Fruit fly (Drosophila melanogaster) whole organism, embryonic: Measurements from ENCODE around the gene Ldsdh1.

Experiments
- B-H1 ChIP-seq: fragments of 200-800 bp; sonication (Bioruptor generic); IDR thresholded peaks from 3 replicates; pipeline ENCODE4 v1.3.6; 2022; ENCODE audit warnings: missing biosample characterization, missing genetic modification characterization
- Bteb2 ChIP-seq: fragments of 200-800 bp; sonication (Bioruptor generic); optimal IDR thresholded peaks from 2 replicates; lab custom pipeline; 2016; ENCODE audit warnings: missing biosample characterization, missing genetic modification characterization
- C15 ChIP-seq: fragments of 200-800 bp; sonication (Bioruptor generic); IDR thresholded peaks from 3 replicates; pipeline ENCODE4 v1.3.6; 2022; ENCODE audit warnings: missing biosample characterization, missing genetic modification characterization
- CG10543 ChIP-seq: fragments of 200-800 bp; sonication (Bioruptor generic); optimal IDR thresholded peaks from 3 replicates; lab custom pipeline; 2017; ENCODE audit warnings: missing biosample characterization, mild to moderate bottlenecking, missing genetic modification characterization, moderate library complexity
- CG10565 ChIP-seq: fragments of 200-800 bp; sonication (Bioruptor generic); optimal IDR thresholded peaks from 3 replicates; lab custom pipeline; 2016; ENCODE audit warnings: missing biosample characterization, mild to moderate bottlenecking, missing genetic modification characterization
- CG11247 ChIP-seq: fragments of 200-800 bp; sonication (Bioruptor generic); IDR thresholded peaks from 2 replicates; pipeline ENCODE4 v1.3.6; 2022; ENCODE audit warnings: missing biosample characterization, missing genetic modification characterization
- CG13123 ChIP-seq: fragments of 200-800 bp; sonication (Bioruptor generic); optimal IDR thresholded peaks from 2 replicates; lab custom pipeline; 2016; ENCODE audit warnings: missing biosample characterization, missing genetic modification characterization
- CG13287 ChIP-seq: fragments of 200-800 bp; sonication (Bioruptor generic); IDR thresholded peaks from 2 replicates; pipeline ENCODE4 v1.3.6; 2022; ENCODE audit warnings: missing biosample characterization, missing genetic modification characterization; ENCODE audit not compliant: partially characterized antibody
- CG1603 ChIP-seq: fragments of 200-800 bp; sonication (Bioruptor generic); optimal IDR thresholded peaks from 2 replicates; lab custom pipeline; 2019; ENCODE audit warnings: missing biosample characterization, mild to moderate bottlenecking, missing genetic modification characterization, moderate library complexity
- CG16779 ChIP-seq: fragments of 200-800 bp; sonication (Bioruptor generic); IDR thresholded peaks from 2 replicates; pipeline ENCODE4 v1.3.6; 2022; ENCODE audit warnings: missing biosample characterization, missing genetic modification characterization
- CG17829 ChIP-seq: fragments of 200-800 bp; optimal IDR thresholded peaks from 2 replicates; lab custom pipeline; 2019; ENCODE audit warnings: missing biosample characterization, mild to moderate bottlenecking, missing genetic modification characterization, moderate library complexity
- CG17912 ChIP-seq: fragments of 200-800 bp; sonication (Bioruptor generic); optimal IDR thresholded peaks from 2 replicates; lab custom pipeline; 2018; ENCODE audit warnings: missing biosample characterization, mild to moderate bottlenecking, missing genetic modification characterization
- CG1792 ChIP-seq: fragments of 200-800 bp; sonication (Bioruptor generic); optimal IDR thresholded peaks from 2 replicates; lab custom pipeline; 2016; ENCODE audit warnings: missing biosample characterization, missing genetic modification characterization
- CG2129 ChIP-seq: fragments of 200-800 bp; sonication (Bioruptor generic); IDR thresholded peaks from 2 replicates; pipeline ENCODE4 v1.3.6; 2022; ENCODE audit warnings: missing biosample characterization, missing genetic modification characterization; ENCODE audit not compliant: partially characterized antibody
- CG2875 ChIP-seq: fragments of 200-800 bp; sonication (Bioruptor generic); optimal IDR thresholded peaks from 2 replicates; lab custom pipeline; 2017; ENCODE audit warnings: missing biosample characterization, mild to moderate bottlenecking, missing genetic modification characterization, missing genetic modification reagents
- CG30020 ChIP-seq: fragments of 200-800 bp; optimal IDR thresholded peaks from 2 replicates; lab custom pipeline; 2019; ENCODE audit warnings: missing biosample characterization, mild to moderate bottlenecking, missing genetic modification characterization, moderate library complexity
- CG31365 ChIP-seq: fragments of 200-800 bp; sonication (Bioruptor generic); optimal IDR thresholded peaks from 2 replicates; lab custom pipeline; 2018; ENCODE audit warnings: missing biosample characterization, mild to moderate bottlenecking, missing genetic modification characterization
- CG33213 ChIP-seq: fragments of 200-800 bp; sonication (Bioruptor generic); optimal IDR thresholded peaks from 3 replicates; lab custom pipeline; 2016; ENCODE audit warnings: missing biosample characterization, missing genetic modification characterization
- CG34422 ChIP-seq: fragments of 200-800 bp; sonication (Bioruptor generic); IDR thresholded peaks from 3 replicates; pipeline ENCODE4 v1.3.6; 2022; ENCODE audit warnings: missing biosample characterization, missing genetic modification characterization
- CG4820 ChIP-seq: fragments of 200-800 bp; sonication (Bioruptor generic); optimal IDR thresholded peaks from 3 replicates; lab custom pipeline; 2016; ENCODE audit warnings: missing biosample characterization, missing genetic modification characterization
- CG5953 ChIP-seq: fragments of 200-800 bp; sonication (Bioruptor generic); IDR thresholded peaks from 2 replicates; pipeline ENCODE4 v1.3.6; 2022; ENCODE audit warnings: missing biosample characterization, missing genetic modification characterization
- CG7271 ChIP-seq: fragments of 200-800 bp; sonication (Bioruptor generic); optimal IDR thresholded peaks from 2 replicates; lab custom pipeline; 2018; ENCODE audit warnings: missing biosample characterization, mild to moderate bottlenecking, missing genetic modification characterization, moderate library complexity
- CG8290 ChIP-seq, 3 experiments: fragments of 200-800 bp; sonication (Bioruptor generic); optimal IDR thresholded peaks; 2 replicates each; lab custom pipeline; 2016 to 2019; ENCODE audit warnings: missing biosample characterization in 3 of 3, missing genetic modification characterization in 3 of 3, mild to moderate bottlenecking in 2 of 3, moderate library complexity in 1 of 3
- CG9727 ChIP-seq: fragments of 200-800 bp; sonication (Bioruptor generic); optimal IDR thresholded peaks from 3 replicates; lab custom pipeline; 2017; ENCODE audit warnings: missing biosample characterization, mild to moderate bottlenecking, missing genetic modification characterization
- CG9797 ChIP-seq: fragments of 200-800 bp; sonication (Bioruptor generic); optimal IDR thresholded peaks from 3 replicates; lab custom pipeline; 2018; ENCODE audit warnings: missing biosample characterization, mild to moderate bottlenecking, missing genetic modification characterization
- CG9876 ChIP-seq: fragments of 200-800 bp; sonication (Bioruptor generic); optimal IDR thresholded peaks from 2 replicates; lab custom pipeline; 2016; ENCODE audit warnings: missing biosample characterization, missing genetic modification characterization
- E2f1 ChIP-seq: fragments of 200-800 bp; sonication (Bioruptor generic); IDR thresholded peaks from 2 replicates; pipeline ENCODE4 v1.3.6; 2022; ENCODE audit warnings: missing biosample characterization, missing genetic modification characterization
- Elba2 ChIP-seq: fragments of 200-800 bp; sonication (Bioruptor generic); optimal IDR thresholded peaks from 3 replicates; lab custom pipeline; 2016; ENCODE audit warnings: missing biosample characterization, missing genetic modification characterization
- H2.0 ChIP-seq: fragments of 200-800 bp; sonication (Bioruptor generic); IDR thresholded peaks from 2 replicates; pipeline ENCODE4 v1.3.6; 2022; ENCODE audit warnings: missing biosample characterization, missing genetic modification characterization
- HmgD ChIP-seq: fragments of 200-800 bp; sonication (Bioruptor generic); optimal IDR thresholded peaks from 3 replicates; lab custom pipeline; 2016; ENCODE audit warnings: missing biosample characterization, missing genetic modification characterization
- Mrtf ChIP-seq: fragments of 200-800 bp; sonication (Bioruptor generic); IDR thresholded peaks from 3 replicates; pipeline ENCODE4 v1.3.6; 2022; ENCODE audit warnings: missing biosample characterization, missing genetic modification characterization
- Nf-YB ChIP-seq: fragments of 200-800 bp; sonication (Bioruptor generic); optimal IDR thresholded peaks from 3 replicates; lab custom pipeline; 2019; ENCODE audit warnings: missing biosample characterization, mild to moderate bottlenecking, missing genetic modification characterization, moderate library complexity
- Ptx1 ChIP-seq: fragments of 200-800 bp; sonication (Bioruptor generic); IDR thresholded peaks from 2 replicates; pipeline ENCODE4 v1.3.6; 2022; ENCODE audit warnings: missing biosample characterization, missing genetic modification characterization
- Rfx ChIP-seq: fragments of 200-800 bp; sonication (Bioruptor generic); IDR thresholded peaks from 2 replicates; pipeline ENCODE4 v1.3.6; 2022; ENCODE audit warnings: missing biosample characterization, missing genetic modification characterization
- az2 ChIP-seq: fragments of 200-800 bp; sonication (Bioruptor generic); optimal IDR thresholded peaks from 3 replicates; lab custom pipeline; 2016; ENCODE audit warnings: missing biosample characterization, missing genetic modification characterization
- cad ChIP-seq: fragments of >200 bp; optimal IDR thresholded peaks from 2 replicates; lab custom pipeline; 2017; ENCODE audit warnings: missing biosample characterization, missing genetic modification characterization
- danr ChIP-seq: fragments of 200-800 bp; sonication (Bioruptor generic); IDR thresholded peaks from 2 replicates; pipeline ENCODE4 v1.3.6; 2022; ENCODE audit warnings: missing biosample characterization, missing genetic modification characterization
- eve ChIP-seq, 2 experiments: fragments of >200 bp; optimal IDR thresholded peaks; 2 replicates each; lab custom pipeline; 2017; ENCODE audit warnings: missing biosample characterization in 2 of 2, missing genetic modification characterization in 2 of 2
- fru ChIP-seq: fragments of >200 bp; optimal IDR thresholded peaks from 2 replicates; lab custom pipeline; 2017
- h ChIP-seq: fragments of >200 bp; optimal IDR thresholded peaks from 2 replicates; lab custom pipeline; 2017
- jumu ChIP-seq: fragments of 200-800 bp; sonication (Bioruptor generic); optimal IDR thresholded peaks from 3 replicates; lab custom pipeline; 2016; ENCODE audit warnings: missing biosample characterization, missing genetic modification characterization
- nau ChIP-seq: fragments of 200-800 bp; sonication (Bioruptor generic); optimal IDR thresholded peaks from 3 replicates; lab custom pipeline; 2017; ENCODE audit warnings: missing biosample characterization, mild to moderate bottlenecking, missing genetic modification characterization, missing genetic modification reagents
- nerfin-1 ChIP-seq: fragments of 200-800 bp; sonication (Bioruptor generic); optimal IDR thresholded peaks from 3 replicates; lab custom pipeline; 2019; ENCODE audit warnings: missing biosample characterization, mild to moderate bottlenecking, missing genetic modification characterization, moderate library complexity
- nmo ChIP-seq: fragments of 200-800 bp; sonication (Bioruptor generic); optimal IDR thresholded peaks from 2 replicates; lab custom pipeline; 2018; ENCODE audit warnings: missing biosample characterization, mild to moderate bottlenecking, missing genetic modification characterization, moderate library complexity
- otp ChIP-seq: fragments of 200-800 bp; sonication (Bioruptor generic); IDR thresholded peaks from 3 replicates; pipeline ENCODE4, ENCODE4 v1.3.6; 2022; ENCODE audit warnings: missing biosample characterization, missing genetic modification characterization
- run ChIP-seq: fragments of 200-800 bp; sonication (Bioruptor generic); optimal IDR thresholded peaks from 3 replicates; lab custom pipeline; 2018; ENCODE audit warnings: missing biosample characterization, mild to moderate bottlenecking, missing genetic modification characterization
- sd ChIP-seq: fragments of 200-800 bp; sonication (Bioruptor generic); optimal IDR thresholded peaks from 3 replicates; lab custom pipeline; 2018; ENCODE audit warnings: missing biosample characterization, mild to moderate bottlenecking, missing genetic modification characterization, moderate library complexity
- tin ChIP-seq: fragments of 200-800 bp; sonication (Bioruptor generic); optimal IDR thresholded peaks from 3 replicates; lab custom pipeline; 2016; ENCODE audit warnings: missing biosample characterization, missing genetic modification characterization
- trem ChIP-seq: fragments of 200-800 bp; optimal IDR thresholded peaks from 3 replicates; lab custom pipeline; 2019; ENCODE audit warnings: missing biosample characterization, mild to moderate bottlenecking, missing genetic modification characterization, moderate library complexity
- zfh2 ChIP-seq: fragments of 200-800 bp; sonication (Bioruptor generic); optimal IDR thresholded peaks from 2 replicates; lab custom pipeline; 2016; ENCODE audit warnings: missing biosample characterization, missing genetic modification characterization

The Ldsdh1 gene

DNA sequence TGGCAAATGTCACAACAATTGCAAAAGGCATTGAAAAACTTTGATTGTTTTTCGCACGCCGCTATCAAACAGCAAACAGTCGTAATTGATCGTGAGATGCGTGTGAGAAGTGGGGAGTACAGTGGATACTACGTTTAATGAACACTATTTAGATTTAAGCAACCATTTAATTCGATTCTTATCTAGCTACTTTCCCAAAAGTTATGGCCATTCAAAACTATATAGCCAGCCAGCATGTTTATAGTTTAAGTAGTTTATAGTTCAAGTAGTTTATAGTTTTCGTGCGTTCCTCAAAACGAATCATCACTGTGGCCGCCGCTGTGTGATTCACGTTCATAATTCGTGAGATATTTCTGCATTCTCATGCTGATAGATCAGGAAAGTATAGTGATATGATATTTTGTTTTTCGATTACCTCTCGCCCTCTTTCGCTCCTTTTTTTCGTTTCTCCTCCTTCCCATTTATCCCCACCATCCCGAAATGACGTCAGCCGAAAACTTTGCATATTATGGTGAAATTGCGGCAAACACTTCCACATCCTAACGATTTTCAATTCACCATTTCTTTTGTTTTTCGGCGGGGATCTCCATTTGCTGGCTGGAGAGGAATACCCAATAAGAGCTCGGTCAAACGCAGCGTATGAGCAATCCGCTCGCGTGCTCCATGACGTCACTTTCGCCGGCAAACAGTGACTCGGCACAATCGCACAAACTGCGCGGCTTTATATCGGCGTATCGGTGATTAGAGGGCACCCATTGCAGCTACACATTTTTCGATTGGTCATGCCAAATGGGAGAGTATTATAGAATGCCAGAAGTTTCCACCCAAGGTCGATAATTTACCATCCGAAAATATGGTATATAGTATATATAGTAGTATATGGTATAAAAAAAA lies 32.2 kb upstream of the Ldsdh1 start (continued):
- 0 out of 2 replicates have a peak, but pooled peaks have one; percentile 32 for TF ChIP-seq CG16779 (GFP tag; lab: Robert Waterston, UW)
- TF ChIP-seq CG1603 = peak; percentile 69
- no peak for TF ChIP-seq CG8290 (GFP tag; optimal IDR thresholded peaks at IDR 0.05; lab: Kevin White, UChicago)
- TF ChIP-seq CG8290 (tag; optimal IDR thresholded peaks at IDR 0.05; lab: Kevin White, UChicago) = peak in 1 of 2 experiments; percentile 94
- TF ChIP-seq eve (GFP tag; optimal IDR thresholded peaks at IDR 0.05; lab: Kevin White, UChicago) = no peak
- peak; percentile 16 for TF ChIP-seq nmo (GFP tag; lab: Kevin White, UChicago)
- peak; percentile 34; the same call in 1 of the 3 replicates for TF ChIP-seq B-H1 (GFP tag; lab: Robert Waterston, UW)
- TF ChIP-seq Bteb2 (GFP tag; lab: Kevin White, UChicago) = peak; percentile 49
- no peak for TF ChIP-seq tin (GFP tag; lab: Kevin White, UChicago)
- no peak for TF ChIP-seq Nf-YB (GFP tag; lab: Kevin White, UChicago)
- peak; percentile 43; the same call in 1 of the 2 replicates for TF ChIP-seq E2f1
- no peak for TF ChIP-seq run (tag; lab: Kevin White, UChicago)
- TF ChIP-seq cad = no peak
- TF ChIP-seq Rfx = peak; percentile 87
- TF ChIP-seq CG33213 (GFP tag; lab: Kevin White, UChicago) = no peak
- no peak for TF ChIP-seq CG10565 (GFP tag; lab: Kevin White, UChicago)
- TF ChIP-seq CG7271 (tag; lab: Kevin White, UChicago) = no peak
- peak; percentile 67 for TF ChIP-seq Ptx1 (GFP tag; lab: Robert Waterston, UW)
- no peak for TF ChIP-seq CG13287 (GFP tag; lab: Robert Waterston, UW)
- no peak for TF ChIP-seq CG34422
- no peak for TF ChIP-seq fru (lab: Kevin White, UChicago)
- TF ChIP-seq H2.0 = peak; percentile 30; the same call in 1 of the 2 replicates
- TF ChIP-seq CG30020 (tag; lab: Kevin White, UChicago) = no peak
- TF ChIP-seq h (lab: Kevin White, UChicago) = no peak
- no peak for TF ChIP-seq CG2875 (GFP tag; lab: Kevin White, UChicago)
- peak; percentile 29 for TF ChIP-seq CG17829 (tag; lab: Kevin White, UChicago)
- no peak for TF ChIP-seq CG9876 (GFP tag; lab: Kevin White, UChicago)
- TF ChIP-seq CG9797 (GFP tag; lab: Kevin White, UChicago) = no peak
- TF ChIP-seq danr (GFP tag; lab: Robert Waterston, UW) = no peak
- TF ChIP-seq zfh2 (GFP tag; lab: Kevin White, UChicago) = peak; percentile 78
- TF ChIP-seq trem (tag; lab: Kevin White, UChicago) = no peak
- TF ChIP-seq CG4820 = peak; percentile 12
- no peak for TF ChIP-seq CG10543
- no peak for TF ChIP-seq CG17912
- TF ChIP-seq CG2129 (GFP tag; lab: Robert Waterston, UW) = no peak
- TF ChIP-seq CG5953 (GFP tag; lab: Robert Waterston, UW) = no peak
- peak; percentile 12 for TF ChIP-seq az2 (GFP tag; lab: Kevin White, UChicago)
- TF ChIP-seq CG11247 (GFP tag; lab: Robert Waterston, UW) = 0 out of 2 replicates have a peak, but pooled peaks have one; percentile 12
- TF ChIP-seq otp (GFP tag; lab: Robert Waterston, UW) = no peak
- TF ChIP-seq nau (GFP tag; lab: Kevin White, UChicago) = no peak
- peak; percentile 63 for TF ChIP-seq CG1792 (GFP tag; lab: Kevin White, UChicago)
- no peak for TF ChIP-seq CG31365
- TF ChIP-seq C15 (GFP tag; lab: Robert Waterston, UW) = no peak
- TF ChIP-seq Mrtf (GFP tag; lab: Robert Waterston, UW) = 0 out of 3 replicates have a peak, but pooled peaks have one; percentile 29
- TF ChIP-seq HmgD (GFP tag; lab: Kevin White, UChicago) = no peak
- TF ChIP-seq nerfin-1 = no peak
- TF ChIP-seq Elba2 (GFP tag; lab: Kevin White, UChicago) = no peak
- peak; percentile 21 for TF ChIP-seq sd (tag; lab: Kevin White, UChicago)
- TF ChIP-seq CG9727 (GFP tag; lab: Kevin White, UChicago) = peak; percentile 44
- TF ChIP-seq CG13123 = no peak
- TF ChIP-seq jumu = no peak
